Fruit fly (Drosophila melanogaster): Measurements from ENCODE around the gene Jon25Bii.

DNA sequence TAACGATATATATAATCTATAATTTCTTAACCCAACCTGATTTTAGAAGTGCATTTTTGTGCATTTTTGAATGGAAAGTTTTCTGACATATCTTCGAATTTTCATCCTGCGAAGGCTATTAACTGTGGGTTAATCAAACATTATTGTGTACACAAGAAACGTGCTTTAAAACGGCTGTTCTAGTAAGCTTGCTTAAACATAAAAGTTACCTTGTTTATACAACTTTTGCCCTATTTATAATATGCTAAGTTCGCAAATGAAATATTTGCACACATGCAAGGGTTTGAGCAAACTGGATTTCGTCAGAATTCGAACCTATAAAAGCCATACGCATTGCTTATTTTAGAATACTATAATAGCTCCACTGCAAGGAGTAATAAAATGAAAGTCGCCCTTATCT lies 15.9 kb downstream of the Jon25Bii start, which contains the start of gene Sgs1:
- TF ChIP-seq CG8478 (optimal IDR thresholded peaks at IDR 0.05) (no peak), psq (optimal IDR thresholded peaks at IDR 0.05) (no peak)

All from whole organism.